Fruit fly (Drosophila melanogaster) whole organism: ENCODE results near the gene Bap60.

Experiments
- CG8478 ChIP-seq: fragments of >200 bp; optimal IDR thresholded peaks from 2 replicates; lab custom pipeline; 2018; ENCODE audit warnings: inconsistent platforms
- Dll ChIP-seq: fragments of >200 bp; optimal IDR thresholded peaks from 2 replicates; lab custom pipeline; 2017
- EcR ChIP-seq, 2 experiments: fragments of >200 bp; optimal IDR thresholded peaks; 2 replicates each; lab custom pipeline; 2017; ENCODE audit warnings: missing biosample characterization in 2 of 2, missing genetic modification characterization in 2 of 2, missing genetic modification reagents in 2 of 2
- pan ChIP-seq: fragments of >200 bp; optimal IDR thresholded peaks from 2 replicates; lab custom pipeline; 2017
- psq ChIP-seq: fragments of >200 bp; optimal IDR thresholded peaks from 2 replicates; lab custom pipeline; 2017
- usp ChIP-seq: fragments of >200 bp; optimal IDR thresholded peaks from 2 replicates; lab custom pipeline; 2017; ENCODE audit warnings: missing biosample characterization, missing genetic modification characterization, mixed read lengths

- no peak for TF ChIP-seq CG8478
- no peak for TF ChIP-seq usp
- no peak for TF ChIP-seq Dll
- TF ChIP-seq psq (lab: Kevin White, UChicago), result no peak
- no peak for TF ChIP-seq pan (lab: Kevin White, UChicago)
- no peak for TF ChIP-seq EcR (GFP tag; optimal IDR thresholded peaks at IDR 0.05; lab: Kevin White, UChicago)
These were observed 45.4 kb upstream of the Bap60 start for dm6 chrX:13204718-13205117.
